Fruit fly (Drosophila melanogaster): ENCODE data around the gene Kaz1-ORFB.
A peak's percentile ranks its signal among the peaks of the same experiment; 100 is the strongest.

Kaz1-ORFB gene

dm6 chr3L:211200-211599, 5.2 kb upstream of the Kaz1-ORFB start, which contains the start of gene Prp4k:
Prp4k (minus strand) TSS chr3L:211457.
- TF ChIP-seq psq (GFP tag; optimal IDR thresholded peaks at IDR 0.05) (peak; percentile 21), Rel (GFP tag; optimal IDR thresholded peaks at IDR 0.05) (no peak), Rel (tag; optimal IDR thresholded peaks at IDR 0.05) (peak; percentile 30), dl (GFP tag; optimal IDR thresholded peaks at IDR 0.05; ENCODE audit: insufficient read depth in 1 of 2, partially characterized antibody in 2 of 2) (no peak)

- TF ChIP-seq jim (GFP tag; optimal IDR thresholded peaks at IDR 0.05), result no peak
- TF ChIP-seq Vsx2 (GFP tag; optimal IDR thresholded peaks at IDR 0.05; ENCODE audit: partially characterized antibody), result no peak
- no peak for TF ChIP-seq sv (GFP tag; optimal IDR thresholded peaks at IDR 0.05)
- TF ChIP-seq Rel (GFP tag; optimal IDR thresholded peaks at IDR 0.05), result no peak
- no peak for TF ChIP-seq Rel (tag; optimal IDR thresholded peaks at IDR 0.05)
- no peak for TF ChIP-seq foxo (GFP tag; optimal IDR thresholded peaks at IDR 0.05)
- no peak for TF ChIP-seq Myc (optimal IDR thresholded peaks at IDR 0.05)
- TF ChIP-seq woc (GFP tag; optimal IDR thresholded peaks at IDR 0.05), result no peak
- no peak for TF ChIP-seq CG32264 (GFP tag; optimal IDR thresholded peaks at IDR 0.05)
- no peak for TF ChIP-seq Dif (GFP tag; optimal IDR thresholded peaks at IDR 0.05; ENCODE audit: partially characterized antibody)
- TF ChIP-seq Hr78 (GFP tag; optimal IDR thresholded peaks at IDR 0.05), result no peak
- no peak for TF ChIP-seq Dfd (GFP tag; optimal IDR thresholded peaks at IDR 0.05)
- no peak for TF ChIP-seq pan (optimal IDR thresholded peaks at IDR 0.05)
These were observed 3.9 kb upstream of the Kaz1-ORFB start, which contains the start of the genes thoc7 and Dis3l2 for dm6 chr3L:212520-212919. thoc7 (minus strand) TSS chr3L:212687. Dis3l2 (plus strand) TSS chr3L:212709.

- no peak for TF ChIP-seq GATAd (GFP tag; optimal IDR thresholded peaks at IDR 0.05)
- TF ChIP-seq sage (GFP tag; optimal IDR thresholded peaks at IDR 0.05), result no peak
- TF ChIP-seq Rel (GFP tag; optimal IDR thresholded peaks at IDR 0.05), result no peak
- TF ChIP-seq Rel (tag; optimal IDR thresholded peaks at IDR 0.05), result no peak
- no peak for TF ChIP-seq HLH106 (tag; optimal IDR thresholded peaks at IDR 0.05)
- no peak for TF ChIP-seq CrebA (GFP tag; optimal IDR thresholded peaks at IDR 0.05; ENCODE audit: borderline replicate concordance)
- TF ChIP-seq CG9705 (GFP tag; optimal IDR thresholded peaks at IDR 0.05), result no peak
- TF ChIP-seq N (GFP tag; optimal IDR thresholded peaks at IDR 0.05), result no peak
- TF ChIP-seq sv (GFP tag; optimal IDR thresholded peaks at IDR 0.05), result no peak
- no peak for TF ChIP-seq dmrt93B (GFP tag; optimal IDR thresholded peaks at IDR 0.05)
- TF ChIP-seq h (GFP tag; optimal IDR thresholded peaks at IDR 0.05), result no peak
- no peak for TF ChIP-seq pan (optimal IDR thresholded peaks at IDR 0.05)
- TF ChIP-seq Hnf4 (GFP tag; optimal IDR thresholded peaks at IDR 0.05), result no peak
- TF ChIP-seq CG32264 (GFP tag; optimal IDR thresholded peaks at IDR 0.05), result no peak
- no peak for TF ChIP-seq OdsH (GFP tag; optimal IDR thresholded peaks at IDR 0.05)
- TF ChIP-seq Jra (GFP tag; optimal IDR thresholded peaks at IDR 0.05), result no peak
These were observed 1.2 kb downstream of the Kaz1-ORFB start, which contains the start of gene CG13877 for dm6 chr3L:217480-218118. CG13877 (plus strand) TSS chr3L:218068.

dm6 chr3L:223019-223902, 6.8 kb downstream of the Kaz1-ORFB start, which contains the start of the genes pyx and CG33229:
pyx (minus strand) TSS chr3L:223069.
CG33229 (plus strand) TSS chr3L:223852.
- no peak for TF ChIP-seq brk (GFP tag; optimal IDR thresholded peaks at IDR 0.05)
- TF ChIP-seq fru (GFP tag; optimal IDR thresholded peaks at IDR 0.05), result peak; percentile 74
- TF ChIP-seq Hr78 (GFP tag; optimal IDR thresholded peaks at IDR 0.05), result no peak
- TF ChIP-seq Sp1 (GFP tag; optimal IDR thresholded peaks at IDR 0.05), result peak; percentile 61
- peak; percentile 63 for TF ChIP-seq Hr83 (GFP tag; optimal IDR thresholded peaks at IDR 0.05; ENCODE audit: poor library complexity, severe bottlenecking)
- TF ChIP-seq sv (GFP tag; optimal IDR thresholded peaks at IDR 0.05), result peak; percentile 82
- peak; percentile 67 for TF ChIP-seq CG9705 (GFP tag; optimal IDR thresholded peaks at IDR 0.05)
- peak; percentile 17 for TF ChIP-seq jim (GFP tag; optimal IDR thresholded peaks at IDR 0.05)
- TF ChIP-seq Dfd (GFP tag; optimal IDR thresholded peaks at IDR 0.05), result no peak
- TF ChIP-seq Mio (GFP tag; optimal IDR thresholded peaks at IDR 0.05), result no peak
- no peak for TF ChIP-seq lola (GFP tag; optimal IDR thresholded peaks at IDR 0.05)
- TF ChIP-seq tai (GFP tag; optimal IDR thresholded peaks at IDR 0.05), result no peak
- TF ChIP-seq N (GFP tag; optimal IDR thresholded peaks at IDR 0.05), result no peak
- peak; percentile 58 for TF ChIP-seq rgr (GFP tag; optimal IDR thresholded peaks at IDR 0.05)
- TF ChIP-seq Rel (GFP tag; optimal IDR thresholded peaks at IDR 0.05), result peak; percentile 3
- no peak for TF ChIP-seq Rel (tag; optimal IDR thresholded peaks at IDR 0.05)
- peak; percentile 44 for TF ChIP-seq sage (GFP tag; optimal IDR thresholded peaks at IDR 0.05)
- no peak for TF ChIP-seq Abd-B (GFP tag; optimal IDR thresholded peaks at IDR 0.05)
- peak; percentile 4 for TF ChIP-seq Hnf4 (GFP tag; optimal IDR thresholded peaks at IDR 0.05)
- TF ChIP-seq pan (optimal IDR thresholded peaks at IDR 0.05), result no peak
- peak; percentile 77 for TF ChIP-seq ey (GFP tag; optimal IDR thresholded peaks at IDR 0.05)
- no peak for TF ChIP-seq dsf (GFP tag; optimal IDR thresholded peaks at IDR 0.05; ENCODE audit: borderline replicate concordance)
- TF ChIP-seq Jra (GFP tag; optimal IDR thresholded peaks at IDR 0.05), result no peak
- TF ChIP-seq CrebA (GFP tag; optimal IDR thresholded peaks at IDR 0.05; ENCODE audit: borderline replicate concordance), result no peak
- peak; percentile 73 for TF ChIP-seq h (GFP tag; optimal IDR thresholded peaks at IDR 0.05)
- TF ChIP-seq OdsH (GFP tag; optimal IDR thresholded peaks at IDR 0.05), result peak; percentile 60
- no peak for TF ChIP-seq Dif (GFP tag; optimal IDR thresholded peaks at IDR 0.05; ENCODE audit: partially characterized antibody)
- TF ChIP-seq HLH106 (tag; optimal IDR thresholded peaks at IDR 0.05), result peak; percentile 85
- no peak for TF ChIP-seq Myc (optimal IDR thresholded peaks at IDR 0.05)
- TF ChIP-seq dl (GFP tag; optimal IDR thresholded peaks at IDR 0.05; ENCODE audit: insufficient read depth in 1 of 2, partially characterized antibody in 2 of 2), result no peak
- TF ChIP-seq CG32264 (GFP tag; optimal IDR thresholded peaks at IDR 0.05), result no peak
- peak in 1 of 2 experiments; percentile 81 for TF ChIP-seq foxo (GFP tag; optimal IDR thresholded peaks at IDR 0.05)
- TF ChIP-seq GATAd (GFP tag; optimal IDR thresholded peaks at IDR 0.05), result no peak
- peak; percentile 37 for TF ChIP-seq woc (GFP tag; optimal IDR thresholded peaks at IDR 0.05)

Measured in whole organism, wandering third instar larva.